Worm (Caenorhabditis elegans): ENCODE data around the gene srx-42.

Gene srx-42

ce11 chrV:13923851-13924250 lies 3.0 kb downstream of the srx-42 start, which contains the start of gene srxa-11:
srxa-11 (plus strand) TSS chrV:13924151.
- TF ChIP-seq tbx-2 (tag; optimal IDR thresholded peaks at IDR 0.05) (no peak), lin-35 (GFP tag; optimal IDR thresholded peaks at IDR 0.05) (no peak), rnt-1 (tag; optimal IDR thresholded peaks at IDR 0.05) (no peak), swsn-7 (tag; optimal IDR thresholded peaks at IDR 0.05) (no peak), aly-2 (tag; optimal IDR thresholded peaks at IDR 0.05) (no peak), unc-86 (tag; optimal IDR thresholded peaks at IDR 0.05) (no peak), zip-4 (GFP tag; optimal IDR thresholded peaks at IDR 0.05) (no peak), hlh-17 (GFP tag; optimal IDR thresholded peaks at IDR 0.05; ENCODE audit: borderline replicate concordance) (no peak)

- no peak for TF ChIP-seq unc-98 (GFP tag; IDR thresholded peaks at IDR 0.05)
- no peak for TF ChIP-seq unc-30 (tag; optimal IDR thresholded peaks at IDR 0.05)
- TF ChIP-seq nhr-90 (tag; optimal IDR thresholded peaks at IDR 0.05; ENCODE audit: poor library complexity) = no peak
- no peak for TF ChIP-seq sptf-1 (tag; optimal IDR thresholded peaks at IDR 0.05)
- TF ChIP-seq nhr-12 (tag; optimal IDR thresholded peaks at IDR 0.05) = no peak
- no peak for TF ChIP-seq nhr-76 (tag; optimal IDR thresholded peaks at IDR 0.05)
- TF ChIP-seq lin-14 (GFP tag; optimal IDR thresholded peaks at IDR 0.05) = no peak
- no peak for TF ChIP-seq swsn-7 (tag; optimal IDR thresholded peaks at IDR 0.05)
- TF ChIP-seq zip-4 (GFP tag; optimal IDR thresholded peaks at IDR 0.05) = no peak
- no peak for TF ChIP-seq lin-35 (GFP tag; optimal IDR thresholded peaks at IDR 0.05)
- TF ChIP-seq aha-1 (tag; optimal IDR thresholded peaks at IDR 0.05) = no peak
Observed at ce11 chrV:13926398-13926797, 5.6 kb downstream of the srx-42 start, which contains the start of gene srxa-12. srxa-12 (plus strand) TSS chrV:13926698.

ce11 chrV:13929503-13929902 lies 8.7 kb downstream of the srx-42 start, which contains the start of gene srxa-13:
srxa-13 (plus strand) TSS chrV:13929803.
- TF ChIP-seq nhr-28 (tag; optimal IDR thresholded peaks at IDR 0.05) = no peak
- TF ChIP-seq hpl-2 (GFP tag; optimal IDR thresholded peaks at IDR 0.05) = no peak
- TF ChIP-seq efl-3 (GFP tag; optimal IDR thresholded peaks at IDR 0.05) = no peak
- no peak for TF ChIP-seq swsn-7 (tag; optimal IDR thresholded peaks at IDR 0.05)
- no peak for TF ChIP-seq aly-2 (tag; optimal IDR thresholded peaks at IDR 0.05)
- no peak for TF ChIP-seq unc-130 (tag; optimal IDR thresholded peaks at IDR 0.05)
- no peak for TF ChIP-seq zag-1 (tag; optimal IDR thresholded peaks at IDR 0.05)

ce11 chrV:13931225-13931624 lies 10.4 kb downstream of the srx-42 start, which contains the start of gene C06B3.16:
C06B3.16 (plus strand) TSS chrV:13931525.
- TF ChIP-seq mep-1 (tag; optimal IDR thresholded peaks at IDR 0.05) (no peak), lin-35 (GFP tag; optimal IDR thresholded peaks at IDR 0.05) (no peak), nhr-90 (tag; optimal IDR thresholded peaks at IDR 0.05; ENCODE audit: poor library complexity) (no peak), tbx-2 (tag; optimal IDR thresholded peaks at IDR 0.05) (no peak), ets-5 (GFP tag; IDR thresholded peaks at IDR 0.05) (no peak), nhr-85 (tag) (no peak), snpc-4 (tag; optimal IDR thresholded peaks at IDR 0.05) (no peak), rnt-1 (tag; optimal IDR thresholded peaks at IDR 0.05) (no peak), sup-37 (GFP tag; optimal IDR thresholded peaks at IDR 0.05) (no peak), unc-62 (GFP tag; optimal IDR thresholded peaks at IDR 0.05) (no peak), pqm-1 (tag; optimal IDR thresholded peaks at IDR 0.05) (no peak), mef-2 (tag; optimal IDR thresholded peaks at IDR 0.05) (no peak), nhr-237 (tag; optimal IDR thresholded peaks at IDR 0.05) (no peak)

ce11 chrV:13931952-13932351 lies 11.1 kb downstream of the srx-42 start:
- TF ChIP-seq hlh-17 (GFP tag; optimal IDR thresholded peaks at IDR 0.05; ENCODE audit: borderline replicate concordance) = no peak
- TF ChIP-seq jun-1 (tag; optimal IDR thresholded peaks at IDR 0.05) = no peak
- no peak for TF ChIP-seq mdl-1 (tag; optimal IDR thresholded peaks at IDR 0.05)
- TF ChIP-seq nhr-11 (tag; optimal IDR thresholded peaks at IDR 0.05) = no peak
- TF ChIP-seq nhr-47 (tag; optimal IDR thresholded peaks at IDR 0.05) = no peak
- TF ChIP-seq lin-14 (GFP tag; optimal IDR thresholded peaks at IDR 0.05) = no peak
- TF ChIP-seq C34B4.2 (tag; optimal IDR thresholded peaks at IDR 0.05) = no peak
- no peak for TF ChIP-seq nhr-90 (tag; optimal IDR thresholded peaks at IDR 0.05; ENCODE audit: poor library complexity)

All from whole organism, L1 larva.